Worm (Caenorhabditis elegans) whole organism, L3 larva: ENCODE measurements around the gene F09B12.3.

Experiments used
- ZK546.5 ChIP-seq: sonication (generic microtip); optimal IDR thresholded peaks from 2 replicates; lab custom pipeline; 2017; ENCODE audit warnings: missing biosample characterization, missing genetic modification characterization
- aly-2 ChIP-seq: fragments of 150-350 bp; optimal IDR thresholded peaks from 2 replicates; lab custom pipeline; 2014; ENCODE audit warnings: missing biosample characterization, missing genetic modification characterization
- ama-1 ChIP-seq: fragments of 150-350 bp; optimal IDR thresholded peaks from 2 replicates; lab custom pipeline; 2018
- ceh-16 ChIP-seq: sonication (generic microtip); optimal IDR thresholded peaks from 2 replicates; lab custom pipeline; 2017; ENCODE audit warnings: missing biosample characterization, missing genetic modification characterization
- eor-1 ChIP-seq, 2 experiments: fragments of 150-350 bp; optimal IDR thresholded peaks; 2 replicates each; lab custom pipeline; 2014 to 2018; ENCODE audit warnings: missing biosample characterization in 2 of 2, missing genetic modification characterization in 2 of 2
- fos-1 ChIP-seq: fragments of 150-350 bp; optimal IDR thresholded peaks from 2 replicates; lab custom pipeline; 2014; ENCODE audit warnings: missing biosample characterization, missing genetic modification characterization
- lin-15B ChIP-seq: fragments of 150-350 bp; optimal IDR thresholded peaks from 2 replicates; lab custom pipeline; 2014; ENCODE audit warnings: missing biosample characterization, missing genetic modification characterization
- mdl-1 ChIP-seq: fragments of 150-350 bp; optimal IDR thresholded peaks from 2 replicates; lab custom pipeline; 2014; ENCODE audit warnings: missing biosample characterization, missing genetic modification characterization
- nhr-11 ChIP-seq: fragments of 150-350 bp; optimal IDR thresholded peaks from 2 replicates; lab custom pipeline; 2014; ENCODE audit warnings: missing biosample characterization, missing genetic modification characterization
- nhr-12 ChIP-seq: fragments of 150-350 bp; optimal IDR thresholded peaks from 2 replicates; lab custom pipeline; 2014; ENCODE audit warnings: missing biosample characterization, missing genetic modification characterization
- nhr-28 ChIP-seq: fragments of 150-350 bp; optimal IDR thresholded peaks from 2 replicates; lab custom pipeline; 2014; ENCODE audit warnings: missing biosample characterization, missing genetic modification characterization
- tbx-2 ChIP-seq: sonication (generic microtip); optimal IDR thresholded peaks from 2 replicates; lab custom pipeline; 2016; ENCODE audit warnings: mild to moderate bottlenecking, missing genetic modification characterization, missing compliant biosample characterization
- unc-62 ChIP-seq: fragments of 150-350 bp; sonication (generic microtip); optimal IDR thresholded peaks from 4 replicates; lab custom pipeline; 2014; ENCODE audit warnings: missing biosample characterization, missing genetic modification reagents, missing genetic modification characterization
- ztf-11 ChIP-seq: fragments of 150-350 bp; optimal IDR thresholded peaks from 2 replicates; lab custom pipeline; 2014; ENCODE audit warnings: missing biosample characterization, missing genetic modification characterization

DNA sequence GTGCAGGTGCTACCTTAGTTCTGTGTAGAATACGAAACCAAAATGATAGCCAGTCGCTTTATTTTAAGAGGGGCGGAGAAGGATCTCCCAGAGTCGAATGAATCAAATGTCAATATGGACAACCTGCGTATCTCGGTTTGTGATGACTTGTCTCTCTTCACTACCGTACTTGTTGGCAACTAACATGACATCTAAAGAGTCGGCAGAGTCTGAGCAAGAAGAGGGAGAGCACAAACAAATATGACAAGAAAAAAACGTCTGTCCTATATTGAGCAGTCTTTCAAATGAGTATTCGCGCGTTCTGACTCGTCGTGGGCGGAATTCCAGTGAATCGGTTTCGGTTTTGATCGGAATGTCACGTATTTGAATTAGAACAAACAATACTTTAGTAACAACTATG lies 2.8 kb downstream of the F09B12.3 start, which contains the start of gene F09B12.7:
- TF ChIP-seq nhr-12 (tag; lab: Kevin White, UChicago) = no peak
- TF ChIP-seq unc-62 (GFP tag; lab: Kevin White, UChicago) = no peak
- no peak for TF ChIP-seq nhr-28 (tag; lab: Kevin White, UChicago)
- TF ChIP-seq aly-2 (tag; lab: Kevin White, UChicago) = no peak
- TF ChIP-seq mdl-1 = no peak
- TF ChIP-seq nhr-11 (tag; lab: Kevin White, UChicago) = no peak
- TF ChIP-seq ama-1 (lab: Kevin White, UChicago) = no peak
- no peak for TF ChIP-seq tbx-2 (tag; lab: Kevin White, UChicago)
- no peak for TF ChIP-seq ceh-16
- TF ChIP-seq eor-1 (tag; optimal IDR thresholded peaks at IDR 0.05; lab: Kevin White, UChicago) = no peak
- TF ChIP-seq lin-15B (tag; lab: Kevin White, UChicago) = no peak
- no peak for TF ChIP-seq ztf-11 (tag; lab: Kevin White, UChicago)
- no peak for TF ChIP-seq fos-1 (tag; lab: Kevin White, UChicago)
- TF ChIP-seq ZK546.5 = no peak
